Worm (Caenorhabditis elegans): ENCODE results near the gene npl-4.2.
"Not testable (repeated sequence)": the region's sequence is repeated elsewhere in the genome, so short reads cannot be mapped to it uniquely, and the experiment has no call there.

npl-4.2 gene

ce11 chrII:5622383-5622939, at the start of gene npl-4.2, which contains the start of gene eif-3.L:
TSS of gene npl-4.2 (plus strand) at chrII:5622889.
TSS of gene eif-3.L (minus strand) at chrII:5622483.
- TF ChIP-seq drap-1 (GFP tag; optimal IDR thresholded peaks at IDR 0.05); elt-3 (tag; optimal IDR thresholded peaks at IDR 0.05); cnd-1 (tag; optimal IDR thresholded peaks at IDR 0.05): not testable (repeated sequence)

DNA sequence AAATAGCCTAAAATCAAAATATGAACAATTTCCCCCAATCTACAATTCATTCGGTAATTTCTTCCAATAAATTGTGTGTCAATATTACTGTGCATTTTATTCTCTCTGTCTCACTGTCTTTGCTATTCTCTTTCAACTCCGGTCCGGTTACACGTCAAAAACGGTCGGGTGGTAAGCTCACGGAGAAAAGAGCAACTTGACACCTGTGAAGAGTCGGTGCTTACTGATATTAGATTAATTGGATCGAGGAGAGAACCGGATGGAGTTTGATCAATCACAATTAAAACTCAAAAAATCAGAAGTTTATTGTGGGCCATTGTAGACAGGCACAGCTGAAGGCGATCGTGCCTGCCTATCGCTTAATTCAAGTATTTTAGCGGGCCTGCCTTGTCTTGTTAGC, 47.8 kb upstream of the npl-4.2 start:
- TF ChIP-seq bed-3 (GFP tag; optimal IDR thresholded peaks at IDR 0.05) (no peak), ceh-39 (tag; optimal IDR thresholded peaks at IDR 0.05) (no peak), tbx-8 (GFP tag; optimal IDR thresholded peaks at IDR 0.05) (no peak), nhr-237 (tag; optimal IDR thresholded peaks at IDR 0.05) (no peak), ztf-11 (tag; optimal IDR thresholded peaks at IDR 0.05) (no peak), zip-8 (tag; optimal IDR thresholded peaks at IDR 0.05) (no peak), mls-2 (tag; optimal IDR thresholded peaks at IDR 0.05) (no peak), lin-13 (tag; optimal IDR thresholded peaks at IDR 0.05) (no peak), lsy-2 (tag; optimal IDR thresholded peaks at IDR 0.05) (no peak)

- no peak for TF ChIP-seq pha-4 (tag; optimal IDR thresholded peaks at IDR 0.05)
- peak; percentile 19 for TF ChIP-seq flh-1 (GFP tag; optimal IDR thresholded peaks at IDR 0.05)
- TF ChIP-seq elt-1 (tag; optimal IDR thresholded peaks at IDR 0.05; ENCODE audit: borderline replicate concordance, insufficient read depth) = no peak
- peak; percentile 24 for TF ChIP-seq unc-120 (tag; optimal IDR thresholded peaks at IDR 0.05; ENCODE audit: poor library complexity, severe bottlenecking)
- peak; percentile 58 for TF ChIP-seq drap-1 (GFP tag; optimal IDR thresholded peaks at IDR 0.05)
- no peak for TF ChIP-seq lsy-2 (tag; optimal IDR thresholded peaks at IDR 0.05)
- no peak for TF ChIP-seq ces-1 (GFP tag; optimal IDR thresholded peaks at IDR 0.05)
- peak; percentile 75 for TF ChIP-seq ceh-83 (GFP tag; optimal IDR thresholded peaks at IDR 0.05)
- TF ChIP-seq tbx-8 (GFP tag; optimal IDR thresholded peaks at IDR 0.05) = no peak
- no peak for TF ChIP-seq hlh-1 (tag; optimal IDR thresholded peaks at IDR 0.05)
- TF ChIP-seq nhr-12 (tag; optimal IDR thresholded peaks at IDR 0.05) = no peak
- TF ChIP-seq M03D4.4 (tag; optimal IDR thresholded peaks at IDR 0.05) = peak; percentile 70
- no peak for TF ChIP-seq nhr-237 (tag; optimal IDR thresholded peaks at IDR 0.05)
- no peak for TF ChIP-seq elt-3 (tag; optimal IDR thresholded peaks at IDR 0.05)
- TF ChIP-seq mls-2 (tag; optimal IDR thresholded peaks at IDR 0.05) = no peak
- no peak for TF ChIP-seq mab-5 (tag; optimal IDR thresholded peaks at IDR 0.05)
- TF ChIP-seq mep-1 (tag; optimal IDR thresholded peaks at IDR 0.05) = no peak
- TF ChIP-seq nhr-2 (tag; optimal IDR thresholded peaks at IDR 0.05) = no peak
- peak; percentile 21 for TF ChIP-seq sem-2 (GFP tag; optimal IDR thresholded peaks at IDR 0.05)
- TF ChIP-seq snpc-4 (tag; optimal IDR thresholded peaks at IDR 0.05) = no peak
- no peak for TF ChIP-seq nhr-76 (tag; optimal IDR thresholded peaks at IDR 0.05)
- peak; percentile 48 for TF ChIP-seq cnd-1 (tag; optimal IDR thresholded peaks at IDR 0.05)
- no peak for TF ChIP-seq ceh-43 (GFP tag; optimal IDR thresholded peaks at IDR 0.05)
- no peak for TF ChIP-seq blmp-1 (tag; optimal IDR thresholded peaks at IDR 0.05)
- no peak for TF ChIP-seq ztf-11 (tag; optimal IDR thresholded peaks at IDR 0.05)
- no peak for TF ChIP-seq nhr-28 (tag; optimal IDR thresholded peaks at IDR 0.05)
- no peak for TF ChIP-seq ceh-39 (tag; optimal IDR thresholded peaks at IDR 0.05)
- no peak for TF ChIP-seq unc-39 (tag; optimal IDR thresholded peaks at IDR 0.05)
- peak; percentile 68 for TF ChIP-seq sptf-1 (tag; optimal IDR thresholded peaks at IDR 0.05)
- TF ChIP-seq unc-62 (GFP tag; optimal IDR thresholded peaks at IDR 0.05) = no peak
- peak; percentile 50 for TF ChIP-seq ham-2 (GFP tag; optimal IDR thresholded peaks at IDR 0.05)
- no peak for TF ChIP-seq lin-13 (tag; optimal IDR thresholded peaks at IDR 0.05)
- no peak for TF ChIP-seq zip-8 (tag; optimal IDR thresholded peaks at IDR 0.05)
- no peak for TF ChIP-seq bed-3 (GFP tag; optimal IDR thresholded peaks at IDR 0.05)
- TF ChIP-seq lin-32 (GFP tag; optimal IDR thresholded peaks at IDR 0.05) = peak; percentile 28
Measured at ce11 chrII:5577060-5577459, 45.6 kb upstream of the npl-4.2 start.

DNA sequence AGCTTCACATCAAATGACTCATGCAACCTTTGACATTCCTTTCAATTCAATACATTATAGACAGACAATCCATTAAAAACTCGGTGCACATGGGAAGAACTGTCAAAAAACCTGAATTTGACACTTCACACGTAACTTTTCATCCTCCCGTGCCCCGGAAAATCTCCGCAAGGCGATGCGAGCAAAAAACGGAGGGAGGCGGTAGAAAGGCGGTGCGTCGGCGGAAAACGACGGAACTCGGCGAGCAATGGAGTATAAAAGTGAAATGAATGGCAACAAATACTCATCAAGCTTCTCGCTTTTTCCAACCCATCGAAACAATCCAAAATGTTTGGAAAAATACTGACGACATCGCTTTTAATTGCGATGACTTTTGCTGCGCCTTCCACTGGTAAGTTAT, 44.7 kb upstream of the npl-4.2 start, which contains the start of gene T25E4.1:
Gene T25E4.1 (plus strand): TSS at position 301 of the 400 bp plus-strand sequence.
- TF ChIP-seq tbx-8 (GFP tag; optimal IDR thresholded peaks at IDR 0.05) = no peak
